Fruit fly (Drosophila melanogaster) whole organism, embryonic: ENCODE data around the gene capu.

Experiments
- Abd-B ChIP-seq: fragments of 200-800 bp; sonication (Bioruptor generic); optimal IDR thresholded peaks from 2 replicates; lab custom pipeline; 2018; ENCODE audit warnings: missing biosample characterization, mild to moderate bottlenecking, missing genetic modification characterization, moderate library complexity
- Asciz ChIP-seq: fragments of 200-800 bp; sonication (Bioruptor generic); optimal IDR thresholded peaks from 2 replicates; lab custom pipeline; 2017; ENCODE audit warnings: missing biosample characterization, mild to moderate bottlenecking, missing genetic modification characterization, missing genetic modification reagents
- Bdp1 ChIP-seq: fragments of 200-800 bp; sonication (Bioruptor generic); optimal IDR thresholded peaks from 3 replicates; lab custom pipeline; 2016; ENCODE audit warnings: missing biosample characterization, missing genetic modification characterization
- Bteb2 ChIP-seq: fragments of 200-800 bp; sonication (Bioruptor generic); optimal IDR thresholded peaks from 2 replicates; lab custom pipeline; 2016; ENCODE audit warnings: missing biosample characterization, missing genetic modification characterization
- CG10321 ChIP-seq: fragments of 200-800 bp; sonication (Bioruptor generic); IDR thresholded peaks from 2 replicates; pipeline ENCODE4 v1.3.6; 2022; ENCODE audit warnings: missing biosample characterization, missing genetic modification characterization
- CG12071 ChIP-seq: fragments of 200-800 bp; sonication (Bioruptor generic); optimal IDR thresholded peaks from 3 replicates; lab custom pipeline; 2018; ENCODE audit warnings: missing biosample characterization, mild to moderate bottlenecking, missing genetic modification characterization
- CG13123 ChIP-seq: fragments of 200-800 bp; sonication (Bioruptor generic); optimal IDR thresholded peaks from 2 replicates; lab custom pipeline; 2016; ENCODE audit warnings: missing biosample characterization, missing genetic modification characterization
- CG14050 ChIP-seq: fragments of 200-800 bp; sonication (Bioruptor generic); IDR thresholded peaks from 3 replicates; pipeline ENCODE4 v1.3.6; 2022; ENCODE audit warnings: missing biosample characterization, missing genetic modification characterization
- CG14441 ChIP-seq: fragments of 200-800 bp; sonication (Bioruptor generic); IDR thresholded peaks from 2 replicates; pipeline ENCODE4 v1.3.6; 2022; ENCODE audit warnings: missing biosample characterization, missing genetic modification characterization
- CG14710 ChIP-seq: fragments of 200-800 bp; sonication (Bioruptor generic); optimal IDR thresholded peaks from 3 replicates; lab custom pipeline; 2019; ENCODE audit warnings: missing biosample characterization, mild to moderate bottlenecking, missing genetic modification characterization, moderate library complexity
- CG14965 ChIP-seq: fragments of 200-800 bp; sonication (Bioruptor generic); optimal IDR thresholded peaks from 2 replicates; lab custom pipeline; 2016; ENCODE audit warnings: missing biosample characterization, missing genetic modification characterization, borderline replicate concordance
- CG15696 ChIP-seq: fragments of 200-800 bp; sonication (Bioruptor generic); optimal IDR thresholded peaks from 2 replicates; lab custom pipeline; 2019; ENCODE audit warnings: missing biosample characterization, mild to moderate bottlenecking, missing genetic modification characterization, moderate library complexity
- CG16813 ChIP-seq: fragments of 200-800 bp; sonication (Bioruptor generic); IDR thresholded peaks from 3 replicates; pipeline ENCODE4 v1.3.6; 2022; ENCODE audit warnings: missing biosample characterization, missing genetic modification characterization; ENCODE audit not compliant: partially characterized antibody
- CG17385 ChIP-seq: fragments of 200-800 bp; sonication (Bioruptor generic); optimal IDR thresholded peaks from 3 replicates; lab custom pipeline; 2018; ENCODE audit warnings: missing biosample characterization, mild to moderate bottlenecking, missing genetic modification characterization
- CG18476 ChIP-seq: fragments of 200-800 bp; sonication (Bioruptor generic); optimal IDR thresholded peaks from 2 replicates; lab custom pipeline; 2016; ENCODE audit warnings: missing biosample characterization, mild to moderate bottlenecking, missing genetic modification characterization
- CG32772 ChIP-seq: fragments of 200-800 bp; sonication (Bioruptor generic); IDR thresholded peaks from 2 replicates; pipeline ENCODE4 v1.3.6; 2022; ENCODE audit warnings: missing biosample characterization, missing genetic modification characterization
- CG3407 ChIP-seq: fragments of 200-800 bp; sonication (Bioruptor generic); optimal IDR thresholded peaks from 2 replicates; lab custom pipeline; 2018; ENCODE audit warnings: missing biosample characterization, mild to moderate bottlenecking, missing genetic modification characterization
- CG34224 ChIP-seq: fragments of 200-800 bp; sonication (Bioruptor generic); IDR thresholded peaks from 3 replicates; pipeline ENCODE4 v1.3.6; 2022; ENCODE audit warnings: missing biosample characterization, missing genetic modification characterization; ENCODE audit not compliant: partially characterized antibody
- CG4360 ChIP-seq: fragments of 200-800 bp; sonication (Bioruptor generic); IDR thresholded peaks from 2 replicates; pipeline ENCODE4 v1.3.6; 2022; ENCODE audit warnings: missing biosample characterization, missing genetic modification characterization
- CG4404 ChIP-seq: fragments of 200-800 bp; sonication (Bioruptor generic); IDR thresholded peaks from 2 replicates; pipeline ENCODE4 v1.3.6; 2022; ENCODE audit warnings: missing biosample characterization, missing genetic modification characterization
- CG4820 ChIP-seq: fragments of 200-800 bp; sonication (Bioruptor generic); optimal IDR thresholded peaks from 3 replicates; lab custom pipeline; 2016; ENCODE audit warnings: missing biosample characterization, missing genetic modification characterization
- CG9609 ChIP-seq: fragments of 200-800 bp; sonication (Bioruptor generic); optimal IDR thresholded peaks from 3 replicates; lab custom pipeline; 2016; ENCODE audit warnings: missing biosample characterization, missing genetic modification characterization
- CG9817 ChIP-seq: fragments of 200-800 bp; sonication (Bioruptor generic); optimal IDR thresholded peaks from 2 replicates; lab custom pipeline; 2018; ENCODE audit warnings: missing biosample characterization, mild to moderate bottlenecking, missing genetic modification characterization, moderate library complexity
- CG9932 ChIP-seq: fragments of 200-800 bp; sonication (Bioruptor generic); IDR thresholded peaks from 2 replicates; pipeline ENCODE4 v1.3.6; 2022; ENCODE audit warnings: missing biosample characterization, missing genetic modification characterization
- Deaf1 ChIP-seq: fragments of 200-800 bp; optimal IDR thresholded peaks from 3 replicates; lab custom pipeline; 2019; ENCODE audit warnings: missing biosample characterization, mild to moderate bottlenecking, missing genetic modification characterization, moderate library complexity
- Fer2 ChIP-seq: fragments of 200-800 bp; sonication (Bioruptor generic); optimal IDR thresholded peaks from 2 replicates; lab custom pipeline; 2018; ENCODE audit warnings: missing biosample characterization, mild to moderate bottlenecking, missing genetic modification characterization, moderate library complexity
- Hey ChIP-seq: fragments of 200-800 bp; sonication (Bioruptor generic); optimal IDR thresholded peaks from 3 replicates; lab custom pipeline; 2018; ENCODE audit warnings: missing biosample characterization, mild to moderate bottlenecking, missing genetic modification characterization
- Hr3 ChIP-seq: fragments of 200-800 bp; sonication (Bioruptor generic); optimal IDR thresholded peaks from 3 replicates; lab custom pipeline; 2016; ENCODE audit warnings: missing biosample characterization, missing genetic modification characterization
- Hr39 ChIP-seq: fragments of >200 bp; optimal IDR thresholded peaks from 2 replicates; lab custom pipeline; 2017
- Hsf ChIP-seq: fragments of 200-800 bp; sonication (Bioruptor generic); optimal IDR thresholded peaks from 3 replicates; lab custom pipeline; 2016; ENCODE audit warnings: missing biosample characterization, missing genetic modification characterization
- Kr ChIP-seq: fragments of 200-800 bp; sonication (Bioruptor generic); optimal IDR thresholded peaks from 2 replicates; lab custom pipeline; 2017; ENCODE audit warnings: missing biosample characterization, mild to moderate bottlenecking, missing genetic modification characterization
- Ravus ChIP-seq: fragments of 200-800 bp; sonication (Bioruptor generic); IDR thresholded peaks from 2 replicates; pipeline ENCODE4 v1.3.6; 2022; ENCODE audit warnings: missing biosample characterization, missing genetic modification characterization
- Trl ChIP-seq, 3 experiments: fragments of >200 bp in 2 of 3; fragments of 200-800 bp in 1 of 3; sonication (Bioruptor generic) in 1 of 3; optimal IDR thresholded peaks; 2 replicates in 1 of 3; 3 replicates in 2 of 3; lab custom pipeline; 2016 to 2017; ENCODE audit warnings: missing biosample characterization in 1 of 3, missing genetic modification characterization in 1 of 3
- ase ChIP-seq: fragments of 200-800 bp; sonication (Bioruptor generic); IDR thresholded peaks from 3 replicates; pipeline ENCODE4 v1.3.6; 2022; ENCODE audit warnings: missing biosample characterization, missing genetic modification characterization
- ato ChIP-seq: fragments of 200-800 bp; sonication (Bioruptor generic); IDR thresholded peaks from 2 replicates; pipeline ENCODE4 v1.3.6; 2022; ENCODE audit warnings: missing biosample characterization, missing genetic modification characterization; ENCODE audit not compliant: partially characterized antibody
- caup ChIP-seq: fragments of 200-800 bp; sonication (Bioruptor generic); optimal IDR thresholded peaks from 3 replicates; lab custom pipeline; 2017; ENCODE audit warnings: missing biosample characterization, mild to moderate bottlenecking, missing genetic modification characterization, moderate library complexity; ENCODE audit not compliant: severe bottlenecking
- chif ChIP-seq, 2 experiments: fragments of 200-800 bp; sonication (Bioruptor generic); optimal IDR thresholded peaks; 3 replicates each; lab custom pipeline; 2016; ENCODE audit warnings: missing biosample characterization in 2 of 2, missing genetic modification characterization in 2 of 2
- ci ChIP-seq: fragments of 200-800 bp; sonication (Bioruptor generic); IDR thresholded peaks from 3 replicates; pipeline ENCODE4 v1.3.6; 2022; ENCODE audit warnings: missing biosample characterization, missing genetic modification characterization
- eve ChIP-seq, 2 experiments: fragments of >200 bp; optimal IDR thresholded peaks; 2 replicates each; lab custom pipeline; 2017; ENCODE audit warnings: missing biosample characterization in 2 of 2, missing genetic modification characterization in 2 of 2
- fd102C ChIP-seq: fragments of 200-800 bp; sonication (Bioruptor generic); optimal IDR thresholded peaks from 2 replicates; lab custom pipeline; 2018; ENCODE audit warnings: missing biosample characterization, mild to moderate bottlenecking, missing genetic modification characterization, moderate library complexity
- gcm ChIP-seq: fragments of 200-800 bp; sonication (Bioruptor generic); optimal IDR thresholded peaks from 2 replicates; lab custom pipeline; 2019; ENCODE audit warnings: missing biosample characterization, mild to moderate bottlenecking, missing genetic modification characterization, moderate library complexity
- jumu ChIP-seq: fragments of 200-800 bp; sonication (Bioruptor generic); optimal IDR thresholded peaks from 3 replicates; lab custom pipeline; 2016; ENCODE audit warnings: missing biosample characterization, missing genetic modification characterization
- maf-S ChIP-seq: fragments of 200-800 bp; sonication (Bioruptor generic); optimal IDR thresholded peaks from 2 replicates; lab custom pipeline; 2016; ENCODE audit warnings: missing biosample characterization, missing genetic modification characterization
- pzg ChIP-seq: fragments of 200-800 bp; sonication (Bioruptor generic); optimal IDR thresholded peaks from 3 replicates; lab custom pipeline; 2018; ENCODE audit warnings: missing biosample characterization, mild to moderate bottlenecking, missing genetic modification characterization, moderate library complexity
- run ChIP-seq: fragments of 200-800 bp; sonication (Bioruptor generic); optimal IDR thresholded peaks from 3 replicates; lab custom pipeline; 2018; ENCODE audit warnings: missing biosample characterization, mild to moderate bottlenecking, missing genetic modification characterization
- shn ChIP-seq: fragments of 200-800 bp; sonication (Bioruptor generic); optimal IDR thresholded peaks from 3 replicates; lab custom pipeline; 2016; ENCODE audit warnings: missing biosample characterization, missing genetic modification characterization
- slbo ChIP-seq: fragments of 200-800 bp; sonication (Bioruptor generic); IDR thresholded peaks from 2 replicates; pipeline ENCODE4 v1.3.6; 2022; ENCODE audit warnings: missing biosample characterization, missing genetic modification characterization
- tgo ChIP-seq: fragments of 200-800 bp; sonication (Bioruptor generic); IDR thresholded peaks from 3 replicates; pipeline ENCODE4 v1.3.6; 2022; ENCODE audit warnings: missing biosample characterization, missing genetic modification characterization
- vfl ChIP-seq: fragments of 200-800 bp; sonication (Bioruptor generic); optimal IDR thresholded peaks from 2 replicates; lab custom pipeline; 2016; ENCODE audit warnings: missing biosample characterization, missing genetic modification characterization
- vvl ChIP-seq: fragments of 200-800 bp; sonication (Bioruptor generic); IDR thresholded peaks from 2 replicates; pipeline ENCODE4 v1.3.6; 2022; ENCODE audit warnings: missing biosample characterization, missing genetic modification characterization
- zen ChIP-seq: fragments of 200-800 bp; sonication (Bioruptor generic); optimal IDR thresholded peaks from 3 replicates; lab custom pipeline; 2018; ENCODE audit warnings: missing biosample characterization, mild to moderate bottlenecking, missing genetic modification characterization, moderate library complexity

The capu gene

DNA sequence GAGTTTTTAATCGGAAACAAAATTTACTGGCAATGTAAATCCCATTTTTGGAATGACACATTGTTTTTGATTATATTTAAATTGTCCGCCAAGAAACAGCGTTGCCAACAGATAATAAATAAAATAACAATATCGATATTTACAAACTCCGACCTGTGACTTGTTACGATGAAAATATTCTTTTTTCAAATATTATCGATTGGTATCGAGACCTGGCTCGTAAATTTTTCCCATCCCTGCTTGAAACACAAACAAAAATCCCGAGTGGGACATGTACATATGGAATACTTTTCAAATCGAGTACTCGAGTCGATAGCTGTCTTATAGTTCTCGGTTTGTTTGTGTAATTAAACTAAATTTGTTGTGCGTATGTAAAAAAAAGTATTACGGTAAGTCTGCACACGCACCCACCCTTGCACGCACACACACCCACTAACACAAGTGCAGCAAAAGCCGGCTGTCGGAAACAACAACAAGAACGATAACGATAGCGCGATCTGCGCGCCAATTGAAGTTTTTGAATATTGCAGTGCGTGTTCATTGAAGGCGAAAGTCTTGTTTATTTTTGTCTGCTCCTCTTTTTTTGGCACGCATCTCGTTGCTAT is 40.1 kb downstream of the capu start, which contains the start of gene TTLL4B (continued):
- TF ChIP-seq CG14965 (no peak), Bteb2 (GFP tag; lab: Kevin White, UChicago) (no peak), vvl (no peak; the same call in 1 of the 2 replicates), maf-S (GFP tag; lab: Kevin White, UChicago) (no peak), Ravus (no peak), CG32772 (GFP tag; lab: Robert Waterston, UW) (no peak), CG13123 (GFP tag; lab: Kevin White, UChicago) (no peak), CG10321 (GFP tag; lab: Robert Waterston, UW) (no peak), vfl (GFP tag; lab: Kevin White, UChicago) (no peak), Fer2 (tag; lab: Kevin White, UChicago) (no peak), CG34224 (GFP tag; lab: Robert Waterston, UW) (peak; percentile 89), CG18476 (GFP tag; lab: Kevin White, UChicago) (no peak), ase (GFP tag; lab: Robert Waterston, UW) (no peak), Asciz (GFP tag; lab: Kevin White, UChicago) (no peak), run (tag; lab: Kevin White, UChicago) (no peak), CG14050 (GFP tag; lab: Robert Waterston, UW) (no peak), pzg (GFP tag; lab: Kevin White, UChicago) (peak; percentile 81), Deaf1 (tag; lab: Kevin White, UChicago) (no peak), chif (GFP tag; optimal IDR thresholded peaks at IDR 0.05; lab: Kevin White, UChicago) (no peak), caup (no peak), CG3407 (no peak), CG17385 (no peak), CG14441 (GFP tag; lab: Robert Waterston, UW) (no peak), tgo (GFP tag; lab: Robert Waterston, UW) (no peak), CG16813 (GFP tag; lab: Robert Waterston, UW) (peak; percentile 92), ato (GFP tag; lab: Robert Waterston, UW) (peak; percentile 88), slbo (no peak), Hsf (GFP tag; lab: Kevin White, UChicago) (peak; percentile 6), shn (GFP tag; lab: Kevin White, UChicago) (no peak), Kr (GFP tag; lab: Kevin White, UChicago) (no peak), CG4360 (GFP tag; lab: Robert Waterston, UW) (peak; percentile 89), CG9932 (GFP tag; lab: Robert Waterston, UW) (peak; percentile 44; the same call in 1 of the 2 replicates), Hey (no peak), CG12071 (GFP tag; lab: Kevin White, UChicago) (no peak)

DNA sequence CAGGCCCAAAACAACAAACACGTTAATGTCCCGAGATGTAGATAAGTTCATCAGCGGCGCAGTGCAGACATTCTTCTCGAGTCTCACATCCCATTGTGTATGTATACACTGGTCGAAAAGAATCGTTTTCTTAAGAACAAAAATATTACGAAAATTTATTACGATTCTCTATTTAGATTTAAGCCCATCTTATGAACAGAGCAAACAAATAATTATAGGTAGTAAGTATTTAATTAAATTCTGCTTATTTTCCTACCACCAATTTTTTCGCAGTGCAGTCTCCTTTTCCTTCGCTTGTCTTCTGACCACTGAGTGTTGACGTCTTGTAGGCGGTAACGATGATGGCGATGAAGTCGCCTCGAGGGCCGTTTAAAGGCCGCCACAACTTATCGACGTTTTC is 41.3 kb downstream of the capu start:
- TF ChIP-seq Hr39 (lab: Kevin White, UChicago) (no peak), zen (tag; lab: Kevin White, UChicago) (peak; percentile 96), jumu (peak; percentile 52), gcm (GFP tag; lab: Kevin White, UChicago) (peak; percentile 65), CG4404 (GFP tag; lab: Robert Waterston, UW) (peak; percentile 88), Hr3 (GFP tag; lab: Kevin White, UChicago) (peak; percentile 10), Trl (optimal IDR thresholded peaks at IDR 0.05; lab: Kevin White, UChicago) (no peak), Trl (GFP tag; optimal IDR thresholded peaks at IDR 0.05; lab: Kevin White, UChicago) (peak; percentile 25), Bdp1 (GFP tag; lab: Kevin White, UChicago) (peak; percentile 43), CG14710 (tag; lab: Kevin White, UChicago) (peak; percentile 56), CG15696 (tag; lab: Kevin White, UChicago) (peak; percentile 93), CG4820 (GFP tag; lab: Kevin White, UChicago) (peak; percentile 30), Abd-B (GFP tag; lab: Kevin White, UChicago) (peak; percentile 5), CG9609 (GFP tag; lab: Kevin White, UChicago) (peak; percentile 54), eve (GFP tag; optimal IDR thresholded peaks at IDR 0.05; lab: Kevin White, UChicago) (peak in 1 of 2 experiments; percentile 86), CG9817 (tag; lab: Kevin White, UChicago) (no peak), ci (GFP tag; lab: Robert Waterston, UW) (peak; percentile 50; the same call in 1 of the 3 replicates), fd102C (peak; percentile 89)
